Fruit fly (Drosophila melanogaster) whole organism, wandering third instar larva: ENCODE data around the gene nonA.
A peak's percentile ranks its signal among the peaks of the same experiment; 100 is the strongest.

ENCODE experiments used
- Abd-B ChIP-seq: fragments of >200 bp; optimal IDR thresholded peaks from 2 replicates; lab custom pipeline; 2017; ENCODE audit warnings: missing biosample characterization, missing genetic modification characterization
- CG32264 ChIP-seq: fragments of 200-800 bp; sonication (Bioruptor generic); optimal IDR thresholded peaks from 2 replicates; lab custom pipeline; 2016; ENCODE audit warnings: missing biosample characterization, missing genetic modification characterization
- CG9705 ChIP-seq: fragments of 200-800 bp; sonication (Bioruptor generic); optimal IDR thresholded peaks from 2 replicates; lab custom pipeline; 2018; ENCODE audit warnings: missing biosample characterization, mild to moderate bottlenecking, missing genetic modification characterization
- CrebA ChIP-seq: fragments of 200-800 bp; sonication (Bioruptor generic); optimal IDR thresholded peaks from 2 replicates; lab custom pipeline; 2016; ENCODE audit warnings: missing biosample characterization, mild to moderate bottlenecking, missing genetic modification characterization, borderline replicate concordance
- Dfd ChIP-seq: fragments of >200 bp; optimal IDR thresholded peaks from 2 replicates; lab custom pipeline; 2017; ENCODE audit warnings: missing biosample characterization, missing genetic modification characterization
- Dif ChIP-seq: fragments of 200-275, 200-300 bp; sonication (Bioruptor generic); optimal IDR thresholded peaks from 2 replicates; lab custom pipeline; 2018; ENCODE audit warnings: missing biosample characterization, missing genetic modification characterization; ENCODE audit not compliant: partially characterized antibody
- GATAd ChIP-seq: sonication (Bioruptor generic); optimal IDR thresholded peaks from 2 replicates; lab custom pipeline; 2016; ENCODE audit warnings: missing biosample characterization, missing genetic modification characterization
- HLH106 ChIP-seq: fragments of 200-800 bp; optimal IDR thresholded peaks from 3 replicates; lab custom pipeline; 2019; ENCODE audit warnings: missing biosample characterization, mild to moderate bottlenecking, missing genetic modification characterization, moderate library complexity
- Hnf4 ChIP-seq: fragments of 200-800 bp; sonication (Bioruptor generic); optimal IDR thresholded peaks from 2 replicates; lab custom pipeline; 2016; ENCODE audit warnings: missing biosample characterization, mild to moderate bottlenecking, missing genetic modification characterization
- Hr78 ChIP-seq: fragments of >200 bp; optimal IDR thresholded peaks from 2 replicates; lab custom pipeline; 2017; ENCODE audit warnings: missing biosample characterization, missing genetic modification characterization
- Hr83 ChIP-seq: fragments of 200-300 bp; sonication (Bioruptor generic); optimal IDR thresholded peaks from 2 replicates; lab custom pipeline; 2016; ENCODE audit warnings: missing biosample characterization, mild to moderate bottlenecking, missing genetic modification characterization, moderate library complexity; ENCODE audit not compliant: poor library complexity, severe bottlenecking
- Jra ChIP-seq: sonication (Bioruptor generic); optimal IDR thresholded peaks from 2 replicates; lab custom pipeline; 2016; ENCODE audit warnings: missing biosample characterization, missing genetic modification characterization
- Mio ChIP-seq: sonication (Bioruptor generic); optimal IDR thresholded peaks from 2 replicates; lab custom pipeline; 2016; ENCODE audit warnings: missing biosample characterization, missing genetic modification characterization
- Myc ChIP-seq: fragments of >200 bp; optimal IDR thresholded peaks from 2 replicates; lab custom pipeline; 2017
- N ChIP-seq: fragments of >200 bp; optimal IDR thresholded peaks from 2 replicates; lab custom pipeline; 2018; ENCODE audit warnings: missing biosample characterization, missing external identifiers, missing genetic modification characterization
- OdsH ChIP-seq: fragments of 200-800 bp; sonication (Bioruptor generic); optimal IDR thresholded peaks from 2 replicates; lab custom pipeline; 2016; ENCODE audit warnings: missing biosample characterization, mild to moderate bottlenecking, missing genetic modification characterization
- Rel ChIP-seq, 2 experiments: fragments of 200-800 bp; sonication (Bioruptor generic) in 1 of 2; optimal IDR thresholded peaks; 2 replicates in 1 of 2; 3 replicates in 1 of 2; lab custom pipeline; 2016 to 2019; ENCODE audit warnings: mild to moderate bottlenecking in 2 of 2, missing biosample characterization in 2 of 2, missing genetic modification characterization in 2 of 2, moderate library complexity in 1 of 2
- Sp1 ChIP-seq: fragments of 200-800 bp; sonication (Bioruptor generic); optimal IDR thresholded peaks from 3 replicates; lab custom pipeline; 2019; ENCODE audit warnings: missing biosample characterization, mild to moderate bottlenecking, missing genetic modification characterization, moderate library complexity
- Vsx2 ChIP-seq: fragments of 200-300, 225-300 bp; sonication (Bioruptor generic); optimal IDR thresholded peaks from 2 replicates; lab custom pipeline; 2018; ENCODE audit warnings: missing biosample characterization, missing genetic modification characterization; ENCODE audit not compliant: partially characterized antibody
- br ChIP-seq: fragments of 200-800 bp; sonication (Bioruptor generic); optimal IDR thresholded peaks from 2 replicates; lab custom pipeline; 2016; ENCODE audit warnings: missing biosample characterization, missing genetic modification characterization
- brk ChIP-seq: fragments of 200-800 bp; sonication (Bioruptor generic); optimal IDR thresholded peaks from 2 replicates; lab custom pipeline; 2016; ENCODE audit warnings: missing biosample characterization, mild to moderate bottlenecking, missing genetic modification characterization
- dl ChIP-seq, 2 experiments: fragments of 175-275, 200-275 bp in 1 of 2; fragments of 200-275 bp in 1 of 2; sonication (Bioruptor generic); optimal IDR thresholded peaks; lab custom pipeline; 2018; ENCODE audit warnings: mild to moderate bottlenecking in 2 of 2, missing biosample characterization in 2 of 2, missing genetic modification characterization in 2 of 2, moderate library complexity in 2 of 2; ENCODE audit not compliant: partially characterized antibody in 2 of 2, insufficient read depth in 1 of 2
- dmrt93B ChIP-seq: fragments of 200-800 bp; sonication (Bioruptor generic); optimal IDR thresholded peaks from 2 replicates; lab custom pipeline; 2018; ENCODE audit warnings: missing biosample characterization, mild to moderate bottlenecking, missing genetic modification characterization
- dsf ChIP-seq: sonication (Bioruptor generic); optimal IDR thresholded peaks from 2 replicates; lab custom pipeline; 2016; ENCODE audit warnings: missing biosample characterization, missing genetic modification characterization, borderline replicate concordance
- ey ChIP-seq: fragments of 200-800 bp; sonication (Bioruptor generic); optimal IDR thresholded peaks from 2 replicates; lab custom pipeline; 2016; ENCODE audit warnings: missing biosample characterization, missing genetic modification characterization
- foxo ChIP-seq, 2 experiments: fragments of 200-800 bp; sonication (Bioruptor generic); optimal IDR thresholded peaks; 2 replicates in 1 of 2; 3 replicates in 1 of 2; lab custom pipeline; 2016 to 2017; ENCODE audit warnings: missing biosample characterization in 2 of 2, missing genetic modification characterization in 2 of 2
- fru ChIP-seq: fragments of 200-800 bp; sonication (Bioruptor generic); optimal IDR thresholded peaks from 3 replicates; lab custom pipeline; 2016; ENCODE audit warnings: missing biosample characterization, mild to moderate bottlenecking, missing genetic modification characterization
- h ChIP-seq: fragments of 200-800 bp; sonication (Bioruptor generic); optimal IDR thresholded peaks from 3 replicates; lab custom pipeline; 2016; ENCODE audit warnings: missing biosample characterization, mild to moderate bottlenecking, missing genetic modification characterization
- jim ChIP-seq: fragments of 175-275, 200-325 bp; sonication (Bioruptor generic); optimal IDR thresholded peaks from 2 replicates; lab custom pipeline; 2016; ENCODE audit warnings: missing biosample characterization, mild to moderate bottlenecking, missing genetic modification characterization
- lola ChIP-seq: fragments of >200 bp; optimal IDR thresholded peaks from 2 replicates; lab custom pipeline; 2017; ENCODE audit warnings: missing biosample characterization, missing genetic modification characterization
- pan ChIP-seq: fragments of >200 bp; optimal IDR thresholded peaks from 2 replicates; lab custom pipeline; 2017
- psq ChIP-seq: fragments of 200-800 bp; sonication (Bioruptor generic); optimal IDR thresholded peaks from 3 replicates; lab custom pipeline; 2017; ENCODE audit warnings: missing biosample characterization, mild to moderate bottlenecking, missing genetic modification characterization, moderate library complexity
- rgr ChIP-seq: fragments of 200-800 bp; sonication (Bioruptor generic); optimal IDR thresholded peaks from 3 replicates; lab custom pipeline; 2016; ENCODE audit warnings: missing biosample characterization, mild to moderate bottlenecking, missing genetic modification characterization
- sage ChIP-seq: fragments of 200-800 bp; sonication (Bioruptor generic); optimal IDR thresholded peaks from 2 replicates; lab custom pipeline; 2016; ENCODE audit warnings: missing biosample characterization, mild to moderate bottlenecking, missing genetic modification characterization
- sv ChIP-seq: fragments of 200-800 bp; sonication (Bioruptor generic); optimal IDR thresholded peaks from 3 replicates; lab custom pipeline; 2016; ENCODE audit warnings: missing biosample characterization, missing genetic modification characterization
- tai ChIP-seq: sonication (Bioruptor generic); optimal IDR thresholded peaks from 2 replicates; lab custom pipeline; 2016; ENCODE audit warnings: missing biosample characterization, missing genetic modification characterization
- usp ChIP-seq: fragments of >200 bp; optimal IDR thresholded peaks from 2 replicates; lab custom pipeline; 2017; ENCODE audit warnings: missing biosample characterization, missing genetic modification characterization
- woc ChIP-seq: sonication (Bioruptor generic); optimal IDR thresholded peaks from 2 replicates; lab custom pipeline; 2016; ENCODE audit warnings: missing biosample characterization, mild to moderate bottlenecking, missing genetic modification characterization

nonA gene

DNA sequence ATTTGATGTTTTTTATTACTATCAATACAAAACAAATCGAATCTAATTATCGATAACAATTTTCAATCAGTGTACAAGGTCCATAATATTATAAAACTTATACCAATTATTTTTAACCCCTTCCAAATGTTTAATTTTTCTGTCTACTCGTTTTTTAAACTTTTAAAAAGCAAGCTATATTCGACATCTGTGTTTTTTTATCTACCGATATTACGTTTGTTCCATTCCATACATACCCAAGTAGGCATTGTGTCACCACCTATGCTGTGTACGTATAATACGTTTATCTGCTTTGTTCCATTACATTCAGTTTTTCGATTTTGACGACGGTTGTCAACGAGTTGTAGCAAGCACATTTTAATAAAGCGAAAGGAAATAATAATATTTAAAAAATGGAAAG, at the start of gene nonA:
TSS of gene nonA (plus strand) at position 264 of the 400 bp plus-strand sequence.
- TF ChIP-seq woc (GFP tag; lab: Kevin White, UChicago): peak; percentile 54
- peak; percentile 20 for TF ChIP-seq Hnf4
- TF ChIP-seq N (GFP tag; lab: Kevin White, UChicago): peak; percentile 5
- peak; percentile 38 for TF ChIP-seq fru (GFP tag; lab: Kevin White, UChicago)
- no peak for TF ChIP-seq Hr78 (GFP tag; lab: Kevin White, UChicago)

- TF ChIP-seq sv (GFP tag; lab: Kevin White, UChicago) (no peak), Hr83 (GFP tag; lab: Kevin White, UChicago) (no peak), ey (GFP tag; lab: Kevin White, UChicago) (no peak), rgr (GFP tag; lab: Kevin White, UChicago) (no peak), Dif (GFP tag; lab: Kevin White, UChicago) (peak; percentile 97), lola (GFP tag; lab: Kevin White, UChicago) (no peak), woc (GFP tag; lab: Kevin White, UChicago) (peak; percentile 29), jim (no peak), GATAd (no peak), Mio (GFP tag; lab: Kevin White, UChicago) (no peak), Abd-B (GFP tag; lab: Kevin White, UChicago) (no peak), usp (GFP tag; lab: Kevin White, UChicago) (no peak), CG32264 (GFP tag; lab: Kevin White, UChicago) (no peak), N (GFP tag; lab: Kevin White, UChicago) (no peak), dsf (GFP tag; lab: Kevin White, UChicago) (no peak), Vsx2 (GFP tag; lab: Kevin White, UChicago) (peak; percentile 99), OdsH (no peak), tai (GFP tag; lab: Kevin White, UChicago) (no peak), brk (no peak), psq (GFP tag; lab: Kevin White, UChicago) (no peak), Myc (lab: Kevin White, UChicago) (no peak), Rel (GFP tag; optimal IDR thresholded peaks at IDR 0.05; lab: Kevin White, UChicago) (no peak), Rel (tag; optimal IDR thresholded peaks at IDR 0.05; lab: Kevin White, UChicago) (no peak), Dfd (GFP tag; lab: Kevin White, UChicago) (no peak), Jra (GFP tag; lab: Kevin White, UChicago) (no peak), dmrt93B (no peak), fru (GFP tag; lab: Kevin White, UChicago) (no peak), foxo (GFP tag; optimal IDR thresholded peaks at IDR 0.05; lab: Kevin White, UChicago) (peak in 1 of 2 experiments; percentile 25), CG9705 (GFP tag; lab: Kevin White, UChicago) (no peak), HLH106 (tag; lab: Kevin White, UChicago) (no peak), sage (GFP tag; lab: Kevin White, UChicago) (no peak), dl (GFP tag; optimal IDR thresholded peaks at IDR 0.05; lab: Kevin White, UChicago; ENCODE audit: insufficient read depth in 1 of 2, partially characterized antibody in 2 of 2) (peak; percentile 69 to 90), Hnf4 (no peak), h (GFP tag; lab: Kevin White, UChicago) (no peak), Hr78 (GFP tag; lab: Kevin White, UChicago) (no peak), pan (lab: Kevin White, UChicago) (no peak), br (no peak), Sp1 (GFP tag; lab: Kevin White, UChicago) (peak; percentile 17), CrebA (no peak)
Measured at dm6 chrX:16313078-16313875, 48.1 kb upstream of the nonA start, which contains the start of the genes CG9915 and SWIP. Gene CG9915, minus strand, starts transcription at chrX:16313138. Gene SWIP, plus strand, starts transcription at chrX:16313709.
